Worm (Caenorhabditis elegans) whole organism, late embryonic: ENCODE data around the gene lmtr-2.

Experiments
- F13H6.1 ChIP-seq: sonication (generic microtip); optimal IDR thresholded peaks from 2 replicates; lab custom pipeline; 2016; ENCODE audit warnings: missing genetic modification characterization, missing compliant biosample characterization
- ama-1 ChIP-seq: fragments of 150-350 bp; optimal IDR thresholded peaks from 2 replicates; lab custom pipeline; 2014
- ceh-2 ChIP-seq: sonication (generic microtip); optimal IDR thresholded peaks from 2 replicates; lab custom pipeline; 2016; ENCODE audit warnings: missing genotype, missing genetic modification characterization, missing compliant biosample characterization
- ceh-9 ChIP-seq: sonication (generic microtip); optimal IDR thresholded peaks from 2 replicates; lab custom pipeline; 2016; ENCODE audit warnings: mild to moderate bottlenecking, missing genetic modification characterization, inconsistent platforms, missing compliant biosample characterization
- dve-1 ChIP-seq: sonication (generic microtip); optimal IDR thresholded peaks from 2 replicates; lab custom pipeline; 2017; ENCODE audit warnings: antibody characterized with exemption, mild to moderate bottlenecking, missing genetic modification characterization, missing compliant biosample characterization
- elt-2 ChIP-seq: sonication (generic microtip); optimal IDR thresholded peaks from 2 replicates; lab custom pipeline; 2016; ENCODE audit warnings: missing genetic modification reagents, missing genetic modification characterization, missing compliant biosample characterization
- fkh-6 ChIP-seq: sonication (generic microtip); optimal IDR thresholded peaks from 2 replicates; lab custom pipeline; 2016; ENCODE audit warnings: missing genetic modification characterization, missing compliant biosample characterization
- lin-11 ChIP-seq: fragments of 200-800 bp; sonication (Bioruptor generic); optimal IDR thresholded peaks from 2 replicates; lab custom pipeline; 2018; ENCODE audit warnings: mild to moderate bottlenecking, missing genetic modification characterization, missing compliant biosample characterization
- nhr-11 ChIP-seq: fragments of 150-350 bp; optimal IDR thresholded peaks from 2 replicates; lab custom pipeline; 2014; ENCODE audit warnings: missing biosample characterization, missing genetic modification characterization
- nhr-232 ChIP-seq: sonication (generic microtip); optimal IDR thresholded peaks from 2 replicates; lab custom pipeline; 2016; ENCODE audit warnings: missing genetic modification characterization, missing compliant biosample characterization
- sox-2 ChIP-seq: fragments of 200-800 bp; sonication (Bioruptor generic); IDR thresholded peaks from 2 replicates; pipeline ENCODE4 v1.3.6; 2022; ENCODE audit warnings: missing genetic modification reagents, missing genetic modification characterization, missing compliant biosample characterization
- unc-55 ChIP-seq: sonication (generic microtip); optimal IDR thresholded peaks from 2 replicates; lab custom pipeline; 2017; ENCODE audit warnings: missing biosample characterization, missing genetic modification reagents, missing genetic modification characterization
- unc-86 ChIP-seq: sonication (generic microtip); optimal IDR thresholded peaks from 2 replicates; lab custom pipeline; 2016; ENCODE audit warnings: missing genetic modification characterization, missing compliant biosample characterization
- zip-5 ChIP-seq: sonication (generic microtip); optimal IDR thresholded peaks from 2 replicates; lab custom pipeline; 2016; ENCODE audit warnings: missing genetic modification characterization, missing compliant biosample characterization

- TF ChIP-seq dve-1 (tag; lab: Kevin White, UChicago): no peak
- TF ChIP-seq zip-5 (tag; lab: Kevin White, UChicago): no peak
- no peak for TF ChIP-seq fkh-6 (tag; lab: Kevin White, UChicago)
- no peak for TF ChIP-seq sox-2 (GFP tag; lab: Robert Waterston, UW)
- TF ChIP-seq lin-11 (tag; lab: Kevin White, UChicago): no peak
- TF ChIP-seq F13H6.1 (tag; lab: Kevin White, UChicago): no peak
- TF ChIP-seq nhr-232 (tag; lab: Kevin White, UChicago): no peak
- no peak for TF ChIP-seq nhr-11
- TF ChIP-seq unc-86 (tag; lab: Kevin White, UChicago): no peak
- no peak for TF ChIP-seq ama-1 (lab: Kevin White, UChicago)
- no peak for TF ChIP-seq ceh-2 (tag; lab: Kevin White, UChicago)
- no peak for TF ChIP-seq unc-55 (GFP tag; lab: Kevin White, UChicago)
- TF ChIP-seq elt-2 (tag; lab: Kevin White, UChicago): no peak
- no peak for TF ChIP-seq ceh-9
These were observed 28.7 kb upstream of the lmtr-2 start for ce11 chrV:8039606-8040005.
